Fruit fly (Drosophila melanogaster): ENCODE data around the gene Lgr4.

Lgr4 gene

DNA sequence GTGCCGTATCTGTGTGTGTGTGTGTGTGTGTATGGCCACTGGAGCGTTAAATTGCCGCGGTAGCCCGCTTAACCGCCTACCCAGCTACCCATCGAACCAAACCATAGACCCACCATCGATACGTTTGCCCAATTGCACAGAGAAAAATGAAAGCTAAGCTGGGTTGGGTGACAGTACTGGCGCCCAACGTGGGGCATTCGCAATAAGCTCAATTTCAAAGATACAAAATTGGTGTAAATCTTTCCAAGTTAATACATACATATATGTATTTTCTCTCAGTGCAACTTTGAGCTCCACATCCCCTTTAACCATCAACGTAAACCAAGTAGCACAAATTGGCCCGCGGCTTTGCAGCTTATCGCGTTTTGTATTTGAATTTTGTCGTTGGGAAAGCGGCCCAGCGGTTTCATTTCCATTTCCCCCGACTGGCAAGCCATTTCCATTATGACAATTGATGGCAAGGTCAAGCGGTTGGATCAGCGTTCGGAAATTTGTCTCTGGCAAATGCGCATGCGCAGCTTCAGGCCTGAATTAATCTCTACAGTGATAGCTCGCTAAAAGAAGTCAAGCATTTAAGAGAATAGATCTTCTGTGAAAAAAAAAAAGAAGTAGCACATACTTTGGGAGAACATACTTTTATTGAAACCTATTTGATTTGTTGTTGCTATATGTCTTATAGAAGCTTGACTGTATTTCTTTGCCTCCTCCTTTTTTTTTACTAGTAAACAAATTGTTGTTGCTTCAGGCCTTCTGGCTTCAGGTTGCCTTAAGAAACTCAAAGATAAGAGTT is 43.6 kb upstream of the Lgr4 start (continued):
- TF ChIP-seq Fer1 (GFP tag; optimal IDR thresholded peaks at IDR 0.05) (peak; percentile 67), mld (GFP tag; IDR thresholded peaks at IDR 0.05; ENCODE audit: partially characterized antibody) (no peak), ftz-f1 (GFP tag; optimal IDR thresholded peaks at IDR 0.05) (no peak), CG3065 (GFP tag; optimal IDR thresholded peaks at IDR 0.05) (no peak), HLH54F (GFP tag; optimal IDR thresholded peaks at IDR 0.05) (peak; percentile 51), btn (GFP tag; optimal IDR thresholded peaks at IDR 0.05) (peak; percentile 5), tup (GFP tag; optimal IDR thresholded peaks at IDR 0.05) (peak; percentile 63), trh (GFP tag; optimal IDR thresholded peaks at IDR 0.05) (peak; percentile 42), Fer3 (tag; optimal IDR thresholded peaks at IDR 0.05) (peak; percentile 64), CG6683 (GFP tag; optimal IDR thresholded peaks at IDR 0.05) (peak; percentile 44), CG17829 (tag; optimal IDR thresholded peaks at IDR 0.05) (peak; percentile 69), CG2116 (GFP tag; optimal IDR thresholded peaks at IDR 0.05) (peak; percentile 14), ssp (GFP tag; IDR thresholded peaks at IDR 0.05) (peak; percentile 42; the same call in 1 of the 2 replicates), CG11247 (GFP tag; IDR thresholded peaks at IDR 0.05) (peak; percentile 71), twi (tag; optimal IDR thresholded peaks at IDR 0.05) (peak; percentile 39), H2.0 (GFP tag; IDR thresholded peaks at IDR 0.05) (peak; percentile 83), ac (GFP tag; optimal IDR thresholded peaks at IDR 0.05) (no peak), Ssrp (tag; optimal IDR thresholded peaks at IDR 0.05) (peak; percentile 51), CG6654 (GFP tag; optimal IDR thresholded peaks at IDR 0.05) (peak; percentile 18), rib (GFP tag; IDR thresholded peaks at IDR 0.05) (no peak), pnt (GFP tag; optimal IDR thresholded peaks at IDR 0.05) (peak; percentile 70), sc (optimal IDR thresholded peaks at IDR 0.05) (no peak), sc (GFP tag; optimal IDR thresholded peaks at IDR 0.05) (peak; percentile 44), CG5180 (GFP tag; optimal IDR thresholded peaks at IDR 0.05) (peak; percentile 70), br (optimal IDR thresholded peaks at IDR 0.05) (no peak), gro (GFP tag; optimal IDR thresholded peaks at IDR 0.05) (peak; percentile 38), dmrt99B (tag; optimal IDR thresholded peaks at IDR 0.05) (peak; percentile 85), CG12219 (GFP tag; optimal IDR thresholded peaks at IDR 0.05) (peak; percentile 65), gcm2 (GFP tag; optimal IDR thresholded peaks at IDR 0.05) (peak; percentile 26), CG31224 (GFP tag; IDR thresholded peaks at IDR 0.05) (peak; percentile 54), CG9876 (GFP tag; optimal IDR thresholded peaks at IDR 0.05) (no peak), CG2712 (tag; optimal IDR thresholded peaks at IDR 0.05) (peak; percentile 75), Eip74EF (GFP tag; optimal IDR thresholded peaks at IDR 0.05) (peak in 1 of 2 experiments; percentile 46), CG6765 (GFP tag; optimal IDR thresholded peaks at IDR 0.05) (no peak), sima (GFP tag; optimal IDR thresholded peaks at IDR 0.05) (no peak), shn (GFP tag; optimal IDR thresholded peaks at IDR 0.05) (peak; percentile 50), bsh (GFP tag; optimal IDR thresholded peaks at IDR 0.05) (peak in 1 of 2 experiments; percentile 75), CG34376 (GFP tag; optimal IDR thresholded peaks at IDR 0.05) (no peak), CG4404 (GFP tag; IDR thresholded peaks at IDR 0.05) (peak; percentile 52; the same call in 1 of the 2 replicates), Taf1 (GFP tag; IDR thresholded peaks at IDR 0.05) (peak; percentile 60), CG3838 (GFP tag; optimal IDR thresholded peaks at IDR 0.05) (no peak), Lpt (GFP tag; optimal IDR thresholded peaks at IDR 0.05) (no peak), CG17361 (GFP tag; IDR thresholded peaks at IDR 0.05) (peak; percentile 88), CG6254 (GFP tag; optimal IDR thresholded peaks at IDR 0.05) (peak; percentile 45), Camta (GFP tag; optimal IDR thresholded peaks at IDR 0.05) (peak; percentile 66), CG12942 (GFP tag; optimal IDR thresholded peaks at IDR 0.05) (peak; percentile 47), zen2 (GFP tag; IDR thresholded peaks at IDR 0.05; ENCODE audit: partially characterized antibody) (no peak), chinmo (GFP tag; IDR thresholded peaks at IDR 0.05; ENCODE audit: partially characterized antibody) (0 out of 4 replicates have a peak, but pooled peaks have one; percentile 53), Abd-B (GFP tag; optimal IDR thresholded peaks at IDR 0.05) (peak; percentile 64)

Measured in whole organism, embryonic.